Worm (Caenorhabditis elegans): ENCODE measurements around the gene srh-141.

Gene srh-141

ce11 chrV:16446191-16446590 is 2.5 kb downstream of the srh-141 start:
- TF ChIP-seq egl-5 (tag; optimal IDR thresholded peaks at IDR 0.05) (no peak), fos-1 (tag; optimal IDR thresholded peaks at IDR 0.05) (no peak), nhr-11 (tag; optimal IDR thresholded peaks at IDR 0.05) (no peak), elt-1 (tag; optimal IDR thresholded peaks at IDR 0.05) (no peak), elt-2 (tag; optimal IDR thresholded peaks at IDR 0.05) (no peak), nhr-77 (tag; optimal IDR thresholded peaks at IDR 0.05) (no peak), ZK546.5 (tag; optimal IDR thresholded peaks at IDR 0.05) (no peak), unc-39 (tag; optimal IDR thresholded peaks at IDR 0.05) (no peak), fkh-10 (GFP tag; optimal IDR thresholded peaks at IDR 0.05) (no peak), unc-62 (GFP tag; optimal IDR thresholded peaks at IDR 0.05) (no peak), nhr-76 (tag; optimal IDR thresholded peaks at IDR 0.05) (no peak), mml-1 (tag; optimal IDR thresholded peaks at IDR 0.05) (no peak), sea-2 (GFP tag; optimal IDR thresholded peaks at IDR 0.05) (no peak), fkh-2 (tag; optimal IDR thresholded peaks at IDR 0.05) (no peak), nhr-25 (tag; optimal IDR thresholded peaks at IDR 0.05) (no peak), egl-27 (tag; optimal IDR thresholded peaks at IDR 0.05) (no peak), jun-1 (tag; optimal IDR thresholded peaks at IDR 0.05) (no peak)

DNA sequence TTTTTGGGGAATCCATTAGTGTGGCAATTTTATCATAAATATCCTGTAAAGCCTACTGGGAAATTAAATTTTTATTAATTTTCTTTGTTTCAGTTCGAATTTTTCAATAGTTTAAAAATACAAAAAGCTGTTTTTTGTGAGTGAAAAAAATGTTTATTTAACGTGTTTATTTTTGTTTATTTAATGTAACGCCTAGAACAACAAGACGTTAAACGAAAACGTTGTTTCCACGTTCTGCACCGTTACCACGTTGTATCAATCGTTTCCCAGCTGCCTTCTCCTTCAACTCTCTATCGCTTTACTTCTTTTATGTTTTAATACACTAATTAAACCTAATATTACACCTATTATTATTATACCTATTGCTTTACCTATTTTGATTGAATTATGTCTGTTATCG is 4.0 kb downstream of the srh-141 start, which contains the start of gene T08G3.13:
TSS of gene T08G3.13 (plus strand) at position 301 of the 400 bp plus-strand sequence.
- TF ChIP-seq nhr-25 (tag; optimal IDR thresholded peaks at IDR 0.05): no peak
- TF ChIP-seq lin-39 (tag; optimal IDR thresholded peaks at IDR 0.05): no peak
- no peak for TF ChIP-seq unc-39 (tag; optimal IDR thresholded peaks at IDR 0.05)
- TF ChIP-seq nhr-43 (tag; optimal IDR thresholded peaks at IDR 0.05; ENCODE audit: poor library complexity, severe bottlenecking): no peak
- no peak for TF ChIP-seq nhr-67 (tag; optimal IDR thresholded peaks at IDR 0.05)
- no peak for TF ChIP-seq fkh-10 (GFP tag; optimal IDR thresholded peaks at IDR 0.05)
- TF ChIP-seq tbx-2 (tag; optimal IDR thresholded peaks at IDR 0.05): no peak
- no peak for TF ChIP-seq zag-1 (tag; optimal IDR thresholded peaks at IDR 0.05)
- TF ChIP-seq daf-12 (tag; optimal IDR thresholded peaks at IDR 0.05): no peak
- no peak for TF ChIP-seq ztf-11 (tag; optimal IDR thresholded peaks at IDR 0.05)
- TF ChIP-seq mdl-1 (tag; optimal IDR thresholded peaks at IDR 0.05): no peak

- TF ChIP-seq sea-2 (GFP tag; optimal IDR thresholded peaks at IDR 0.05) (no peak), nhr-237 (tag; optimal IDR thresholded peaks at IDR 0.05) (no peak), nhr-11 (tag; optimal IDR thresholded peaks at IDR 0.05) (no peak), elt-2 (tag; optimal IDR thresholded peaks at IDR 0.05) (no peak), nfya-1 (tag; optimal IDR thresholded peaks at IDR 0.05; ENCODE audit: insufficient read depth) (no peak), ceh-9 (tag; optimal IDR thresholded peaks at IDR 0.05) (no peak), ZK546.5 (tag; optimal IDR thresholded peaks at IDR 0.05) (no peak), ztf-11 (tag; optimal IDR thresholded peaks at IDR 0.05) (no peak), tbx-2 (tag; optimal IDR thresholded peaks at IDR 0.05) (no peak), elt-1 (tag; optimal IDR thresholded peaks at IDR 0.05) (no peak), mdl-1 (tag; optimal IDR thresholded peaks at IDR 0.05) (no peak), pqm-1 (tag; optimal IDR thresholded peaks at IDR 0.05) (no peak), ceh-16 (tag; optimal IDR thresholded peaks at IDR 0.05) (no peak), egl-5 (tag; optimal IDR thresholded peaks at IDR 0.05) (no peak), zag-1 (tag; optimal IDR thresholded peaks at IDR 0.05) (no peak), nhr-67 (tag; optimal IDR thresholded peaks at IDR 0.05) (no peak), eor-1 (tag; optimal IDR thresholded peaks at IDR 0.05) (no peak)
Observed at ce11 chrV:16455065-16455464, 11.3 kb downstream of the srh-141 start, which contains the start of gene str-14. str-14 (minus strand) TSS chrV:16455165.

- TF ChIP-seq pha-4 (tag; optimal IDR thresholded peaks at IDR 0.05) (no peak), nhr-11 (tag; optimal IDR thresholded peaks at IDR 0.05) (no peak), ztf-11 (tag; optimal IDR thresholded peaks at IDR 0.05) (no peak), nhr-77 (tag; optimal IDR thresholded peaks at IDR 0.05) (no peak), fkh-2 (tag; optimal IDR thresholded peaks at IDR 0.05) (no peak), snpc-4 (tag; optimal IDR thresholded peaks at IDR 0.05) (no peak), pqm-1 (tag; optimal IDR thresholded peaks at IDR 0.05) (no peak), nhr-67 (tag; optimal IDR thresholded peaks at IDR 0.05) (no peak), lin-39 (tag; optimal IDR thresholded peaks at IDR 0.05) (no peak), nhr-25 (tag; optimal IDR thresholded peaks at IDR 0.05) (no peak), nhr-28 (tag; optimal IDR thresholded peaks at IDR 0.05) (no peak), mdl-1 (tag; optimal IDR thresholded peaks at IDR 0.05) (no peak), mml-1 (tag; optimal IDR thresholded peaks at IDR 0.05) (no peak), nfya-1 (tag; optimal IDR thresholded peaks at IDR 0.05; ENCODE audit: insufficient read depth) (no peak), lin-15B (tag; optimal IDR thresholded peaks at IDR 0.05) (no peak), egl-27 (tag; optimal IDR thresholded peaks at IDR 0.05) (no peak), nhr-237 (tag; optimal IDR thresholded peaks at IDR 0.05) (no peak), daf-12 (tag; optimal IDR thresholded peaks at IDR 0.05) (no peak)
Observed at ce11 chrV:16458714-16459113, 15.0 kb downstream of the srh-141 start, which contains the start of gene str-15. str-15 (minus strand) TSS chrV:16458814.

Measured in whole organism, L3 larva.